Fruit fly (Drosophila melanogaster): ENCODE data around the gene SmydA-2.

The SmydA-2 gene

dm6 chr3L:19040155-19040644 lies 37.1 kb upstream of the SmydA-2 start (continued):
- TF ChIP-seq CG3919 (GFP tag; optimal IDR thresholded peaks at IDR 0.05) = peak; percentile 33
- TF ChIP-seq OdsH (GFP tag; optimal IDR thresholded peaks at IDR 0.05) = peak; percentile 1
- no peak for TF ChIP-seq CG6276 (GFP tag; optimal IDR thresholded peaks at IDR 0.05)
- no peak for TF ChIP-seq Met (GFP tag; optimal IDR thresholded peaks at IDR 0.05)
- TF ChIP-seq Eip78C (GFP tag) = peak; percentile 81
- TF ChIP-seq CG6808 (GFP tag; optimal IDR thresholded peaks at IDR 0.05) = no peak
- no peak for TF ChIP-seq cyc (GFP tag; optimal IDR thresholded peaks at IDR 0.05)
- no peak for TF ChIP-seq CG8632 (GFP tag; optimal IDR thresholded peaks at IDR 0.05)
- no peak for TF ChIP-seq fd59A (GFP tag; optimal IDR thresholded peaks at IDR 0.05)
- no peak for TF ChIP-seq Sox15 (GFP tag; optimal IDR thresholded peaks at IDR 0.05)
- peak; percentile 12 for TF ChIP-seq Eip75B (GFP tag; optimal IDR thresholded peaks at IDR 0.05)
- TF ChIP-seq Sox14 (GFP tag; optimal IDR thresholded peaks at IDR 0.05) = no peak
- no peak for TF ChIP-seq Blimp-1 (GFP tag; optimal IDR thresholded peaks at IDR 0.05)
- TF ChIP-seq Gug (GFP tag; IDR thresholded peaks at IDR 0.05) = no peak
- TF ChIP-seq Hr4 (GFP tag; optimal IDR thresholded peaks at IDR 0.05) = no peak
- peak; percentile 5 for TF ChIP-seq pdm3 (GFP tag; optimal IDR thresholded peaks at IDR 0.05)
- no peak for TF ChIP-seq CG6854 (GFP tag; optimal IDR thresholded peaks at IDR 0.05)
- no peak for TF ChIP-seq CG1621 (tag; optimal IDR thresholded peaks at IDR 0.05)
- TF ChIP-seq CG7368 (GFP tag; optimal IDR thresholded peaks at IDR 0.05) = no peak
- TF ChIP-seq CG16779 (tag; optimal IDR thresholded peaks at IDR 0.05) = no peak
- no peak for TF ChIP-seq acj6 (GFP tag; optimal IDR thresholded peaks at IDR 0.05)
- no peak for TF ChIP-seq ss (GFP tag; optimal IDR thresholded peaks at IDR 0.05)
- no peak for TF ChIP-seq Ets96B (tag; optimal IDR thresholded peaks at IDR 0.05)
- TF ChIP-seq fkh (GFP tag; optimal IDR thresholded peaks at IDR 0.05) = peak; percentile 91
- TF ChIP-seq CG3032 (tag; optimal IDR thresholded peaks at IDR 0.05) = no peak
- no peak for TF ChIP-seq CG8119 (GFP tag; IDR thresholded peaks at IDR 0.05)
- no peak for TF ChIP-seq dac (GFP tag; optimal IDR thresholded peaks at IDR 0.05)
- TF ChIP-seq topi (GFP tag; optimal IDR thresholded peaks at IDR 0.05) = no peak
- no peak for TF ChIP-seq Eip93F (GFP tag; optimal IDR thresholded peaks at IDR 0.05)
- TF ChIP-seq Ets21C (GFP tag; optimal IDR thresholded peaks at IDR 0.05) = no peak
- no peak for TF ChIP-seq CG34406 (GFP tag; optimal IDR thresholded peaks at IDR 0.05)
- no peak for TF ChIP-seq CG8319 (GFP tag; optimal IDR thresholded peaks at IDR 0.05)
- TF ChIP-seq lz (GFP tag; optimal IDR thresholded peaks at IDR 0.05) = no peak

- TF ChIP-seq dac (GFP tag; optimal IDR thresholded peaks at IDR 0.05) = no peak
- TF ChIP-seq fkh (GFP tag; optimal IDR thresholded peaks at IDR 0.05) = peak; percentile 9
These were observed 34.0 kb upstream of the SmydA-2 start for dm6 chr3L:19037051-19037450.

- TF ChIP-seq fkh (GFP tag; optimal IDR thresholded peaks at IDR 0.05) = no peak
- no peak for TF ChIP-seq CG11762 (GFP tag; optimal IDR thresholded peaks at IDR 0.05; ENCODE audit: insufficient read depth)
- TF ChIP-seq CG10631 (GFP tag; optimal IDR thresholded peaks at IDR 0.05) = no peak
- TF ChIP-seq CG6808 (GFP tag; optimal IDR thresholded peaks at IDR 0.05) = no peak
- no peak for TF ChIP-seq CG8632 (GFP tag; optimal IDR thresholded peaks at IDR 0.05)
- no peak for TF ChIP-seq CG15336 (GFP tag; IDR thresholded peaks at IDR 0.05)
- no peak for TF ChIP-seq Hr38 (GFP tag; optimal IDR thresholded peaks at IDR 0.05)
- TF ChIP-seq CG3032 (tag; optimal IDR thresholded peaks at IDR 0.05) = no peak
- TF ChIP-seq ss (GFP tag; optimal IDR thresholded peaks at IDR 0.05) = no peak
These were observed 33.1 kb upstream of the SmydA-2 start for dm6 chr3L:19036119-19036518.
